Fruit fly (Drosophila melanogaster): ENCODE results near the gene mTerf5.
A peak's percentile ranks its signal among the peaks of the same experiment; 100 is the strongest.

The mTerf5 gene

dm6 chr3R:18223434-18223833, at the start of gene mTerf5, which contains the start of gene Non3:
Gene mTerf5 (minus strand): TSS chr3R:18223682.
Gene Non3 (plus strand): TSS chr3R:18223722.
- TF ChIP-seq CG6854 (GFP tag; optimal IDR thresholded peaks at IDR 0.05) (peak; percentile 6), Smox (GFP tag; optimal IDR thresholded peaks at IDR 0.05) (no peak), svp (GFP tag) (peak; percentile 73), achi (GFP tag; optimal IDR thresholded peaks at IDR 0.05) (peak; percentile 66), cyc (GFP tag; optimal IDR thresholded peaks at IDR 0.05) (peak; percentile 30), Eip78C (GFP tag) (peak; percentile 73), Sox102F (GFP tag; optimal IDR thresholded peaks at IDR 0.05) (no peak), acj6 (GFP tag; optimal IDR thresholded peaks at IDR 0.05) (peak; percentile 44), CG11294 (GFP tag; IDR thresholded peaks at IDR 0.05) (no peak), CG6163 (GFP tag; IDR thresholded peaks at IDR 0.05) (no peak), esn (GFP tag; optimal IDR thresholded peaks at IDR 0.05) (peak; percentile 65), CG7368 (GFP tag; optimal IDR thresholded peaks at IDR 0.05) (no peak), fkh (GFP tag; optimal IDR thresholded peaks at IDR 0.05) (peak; percentile 64), CG34406 (GFP tag; optimal IDR thresholded peaks at IDR 0.05) (peak; percentile 68), Met (GFP tag; optimal IDR thresholded peaks at IDR 0.05) (no peak), spab (GFP tag; optimal IDR thresholded peaks at IDR 0.05) (no peak), CG3919 (GFP tag; optimal IDR thresholded peaks at IDR 0.05) (peak; percentile 53), Ets96B (tag; optimal IDR thresholded peaks at IDR 0.05) (peak; percentile 58), lz (GFP tag; optimal IDR thresholded peaks at IDR 0.05) (peak; percentile 41), vri (GFP tag; optimal IDR thresholded peaks at IDR 0.05) (peak; percentile 32), CG6792 (GFP tag; optimal IDR thresholded peaks at IDR 0.05) (peak; percentile 33), Gug (GFP tag; IDR thresholded peaks at IDR 0.05) (no peak), dsx (GFP tag; optimal IDR thresholded peaks at IDR 0.05; ENCODE audit: poor library complexity, severe bottlenecking) (peak; percentile 55), fd59A (GFP tag; optimal IDR thresholded peaks at IDR 0.05) (no peak), CG9139 (GFP tag; optimal IDR thresholded peaks at IDR 0.05) (no peak), CG6808 (GFP tag; optimal IDR thresholded peaks at IDR 0.05) (no peak), Hr4 (GFP tag; optimal IDR thresholded peaks at IDR 0.05) (no peak), CG31627 (GFP tag; optimal IDR thresholded peaks at IDR 0.05) (peak; percentile 42), salr (GFP tag; optimal IDR thresholded peaks at IDR 0.05) (no peak), CG8119 (GFP tag; IDR thresholded peaks at IDR 0.05) (0 out of 3 replicates have a peak, but pooled peaks have one; percentile 19), CG16779 (tag; optimal IDR thresholded peaks at IDR 0.05) (no peak), CG8319 (GFP tag; optimal IDR thresholded peaks at IDR 0.05) (peak; percentile 32), CG8632 (GFP tag; optimal IDR thresholded peaks at IDR 0.05) (peak; percentile 65), dac (GFP tag; optimal IDR thresholded peaks at IDR 0.05) (no peak), OdsH (GFP tag; optimal IDR thresholded peaks at IDR 0.05) (peak; percentile 63), net (GFP tag; optimal IDR thresholded peaks at IDR 0.05) (peak; percentile 21), CG10631 (GFP tag; optimal IDR thresholded peaks at IDR 0.05) (peak; percentile 65), Blimp-1 (GFP tag; optimal IDR thresholded peaks at IDR 0.05) (no peak), eg (GFP tag; IDR thresholded peaks at IDR 0.05) (no peak), Sox14 (GFP tag; optimal IDR thresholded peaks at IDR 0.05) (peak; percentile 33), CG10669 (GFP tag; optimal IDR thresholded peaks at IDR 0.05) (no peak), CG15336 (GFP tag; IDR thresholded peaks at IDR 0.05) (no peak), ss (GFP tag; optimal IDR thresholded peaks at IDR 0.05) (peak in 1 of 2 experiments; percentile 14), Ets21C (GFP tag; optimal IDR thresholded peaks at IDR 0.05) (peak; percentile 2), CG6276 (GFP tag; optimal IDR thresholded peaks at IDR 0.05) (no peak), CG32006 (GFP tag; optimal IDR thresholded peaks at IDR 0.05) (no peak), Lpt (GFP tag; optimal IDR thresholded peaks at IDR 0.05) (no peak), Hr38 (GFP tag; optimal IDR thresholded peaks at IDR 0.05) (no peak), CG1621 (tag; optimal IDR thresholded peaks at IDR 0.05) (no peak), pdm3 (GFP tag; optimal IDR thresholded peaks at IDR 0.05) (no peak), Hr39 (GFP tag; optimal IDR thresholded peaks at IDR 0.05) (no peak), CG11762 (GFP tag; optimal IDR thresholded peaks at IDR 0.05; ENCODE audit: insufficient read depth) (peak; percentile 46), fd85E (GFP tag; optimal IDR thresholded peaks at IDR 0.05) (no peak)

Data from whole organism, prepupa.